Fruit fly (Drosophila melanogaster) Kc167 (cell line): ENCODE measurements around the gene nrv2.

Source experiments
- Myc ChIP-seq: fragments of >200 bp; optimal IDR thresholded peaks from 2 replicates; lab custom pipeline; 2017; ENCODE audit warnings: missing external identifiers
- Sin3A ChIP-seq: fragments of >200 bp; optimal IDR thresholded peaks from 2 replicates; lab custom pipeline; 2018; ENCODE audit warnings: missing external identifiers
- h ChIP-seq: fragments of >200 bp; optimal IDR thresholded peaks from 3 replicates; lab custom pipeline; 2018; ENCODE audit warnings: missing external identifiers
- insv ChIP-seq: fragments of >200 bp; optimal IDR thresholded peaks from 3 replicates; lab custom pipeline; 2018; ENCODE audit warnings: missing external identifiers
- psq ChIP-seq: fragments of >200 bp; optimal IDR thresholded peaks from 2 replicates; lab custom pipeline; 2017; ENCODE audit warnings: missing external identifiers
- ttk ChIP-seq: sonication (Bioruptor generic); optimal IDR thresholded peaks from 2 replicates; lab custom pipeline; 2017; ENCODE audit warnings: missing external identifiers

The nrv2 gene

DNA sequence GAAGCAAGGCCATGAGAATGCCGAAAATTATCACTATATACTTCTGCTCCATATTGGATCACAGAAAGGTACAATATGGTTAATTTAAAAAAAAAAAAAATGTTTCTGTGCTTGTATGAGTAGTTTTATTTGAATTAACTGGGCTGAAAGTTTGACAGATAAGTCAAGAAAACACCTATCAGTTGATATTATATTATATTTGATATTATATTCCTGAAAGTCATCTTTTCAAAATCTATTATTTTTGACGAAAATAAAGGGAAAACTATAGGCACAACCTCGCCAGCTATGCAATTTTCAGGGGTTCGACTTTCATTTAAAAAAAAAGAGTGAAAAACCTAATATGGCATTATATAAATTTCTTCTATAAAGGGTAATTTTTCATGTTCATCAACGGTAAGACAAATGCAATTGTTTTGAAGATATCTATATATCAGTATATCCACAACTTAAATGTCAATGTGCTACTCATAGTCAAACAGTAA, at the start of gene nrv2, which contains the start of gene CG43610:
TSS of gene nrv2 (minus strand) at position 101 of the 485 bp plus-strand sequence.
TSS of gene CG43610 (plus strand) at position 435 of the 485 bp plus-strand sequence.
- TF ChIP-seq ttk (lab: Kevin White, UChicago) (no peak), Sin3A (no peak), h (lab: Kevin White, UChicago) (no peak), psq (lab: Kevin White, UChicago) (no peak), insv (lab: Kevin White, UChicago) (no peak), Myc (lab: Kevin White, UChicago) (no peak)

DNA sequence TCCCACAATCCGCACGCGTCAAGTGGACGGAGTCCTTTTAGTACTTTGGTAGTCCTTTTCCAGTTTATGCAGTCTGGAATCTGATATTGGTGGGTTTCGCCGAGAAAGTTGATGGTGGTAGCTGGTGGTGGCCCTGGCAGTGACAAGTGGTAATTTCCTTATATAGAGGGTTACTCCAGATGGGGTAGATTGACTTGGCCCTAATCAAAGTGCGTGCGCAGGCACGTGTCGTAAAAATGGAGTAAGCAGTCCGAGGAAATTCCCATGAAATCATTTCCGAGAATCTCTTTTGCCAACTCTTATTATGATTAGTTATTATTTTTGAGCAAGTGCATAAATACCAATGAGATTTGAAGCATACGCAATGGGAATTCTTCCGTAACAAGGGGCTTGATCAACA, 44.8 kb upstream of the nrv2 start:
- no peak for TF ChIP-seq insv (lab: Kevin White, UChicago)
- TF ChIP-seq Myc (lab: Kevin White, UChicago), result no peak
- no peak for TF ChIP-seq h (lab: Kevin White, UChicago)
- no peak for TF ChIP-seq Sin3A
- TF ChIP-seq ttk (lab: Kevin White, UChicago), result no peak
- TF ChIP-seq psq (lab: Kevin White, UChicago), result no peak

DNA sequence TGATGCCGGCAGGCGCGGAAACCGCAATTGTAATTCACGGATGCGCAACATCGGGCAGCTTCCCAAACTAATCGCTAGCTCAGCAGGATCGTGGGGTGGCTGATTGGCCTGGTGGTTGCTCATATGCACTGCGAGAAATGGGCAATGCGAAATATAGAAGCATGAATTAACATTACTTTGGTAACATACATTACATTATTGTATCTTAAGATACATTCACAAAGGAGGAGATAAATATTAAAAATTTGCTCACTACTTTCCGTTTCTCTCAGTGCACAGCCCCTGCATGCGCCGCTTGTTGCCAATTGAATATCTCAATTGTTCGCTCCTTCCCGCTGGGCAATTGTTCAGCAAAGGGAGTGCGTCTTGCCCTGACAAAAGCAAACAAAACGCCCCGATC, 42.7 kb upstream of the nrv2 start:
- no peak for TF ChIP-seq h (lab: Kevin White, UChicago)
- TF ChIP-seq ttk (lab: Kevin White, UChicago), result no peak
- no peak for TF ChIP-seq insv (lab: Kevin White, UChicago)
- no peak for TF ChIP-seq psq (lab: Kevin White, UChicago)
- TF ChIP-seq Myc (lab: Kevin White, UChicago), result no peak
- no peak for TF ChIP-seq Sin3A

DNA sequence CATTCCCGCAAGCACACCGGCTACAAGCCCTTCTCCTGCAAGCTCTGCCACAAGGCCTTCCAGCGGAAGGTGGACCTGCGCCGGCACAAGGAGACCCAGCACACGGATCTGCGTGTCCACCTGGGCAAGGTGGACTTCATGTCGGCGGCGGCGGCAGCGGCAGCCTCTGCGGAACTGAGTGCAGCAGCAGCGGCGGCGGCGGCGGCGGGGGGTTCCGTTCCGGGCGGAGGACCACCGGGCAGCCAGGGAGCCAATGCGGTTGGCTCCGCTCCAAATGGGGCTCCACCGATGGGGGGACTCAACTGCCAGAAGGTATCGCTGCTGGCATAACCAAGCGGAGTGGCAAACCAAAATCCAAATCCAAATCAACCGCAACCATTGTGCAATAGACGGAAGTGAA, 39.2 kb upstream of the nrv2 start:
- TF ChIP-seq Sin3A (no peak), h (lab: Kevin White, UChicago) (no peak), insv (lab: Kevin White, UChicago) (no peak), ttk (lab: Kevin White, UChicago) (no peak), Myc (lab: Kevin White, UChicago) (no peak), psq (lab: Kevin White, UChicago) (no peak)

dm6 chr2L:6836114-6836513, 37.5 kb upstream of the nrv2 start:
- TF ChIP-seq insv (lab: Kevin White, UChicago) (no peak), h (lab: Kevin White, UChicago) (no peak), Myc (lab: Kevin White, UChicago) (no peak), ttk (lab: Kevin White, UChicago) (no peak), psq (lab: Kevin White, UChicago) (no peak), Sin3A (no peak)

DNA sequence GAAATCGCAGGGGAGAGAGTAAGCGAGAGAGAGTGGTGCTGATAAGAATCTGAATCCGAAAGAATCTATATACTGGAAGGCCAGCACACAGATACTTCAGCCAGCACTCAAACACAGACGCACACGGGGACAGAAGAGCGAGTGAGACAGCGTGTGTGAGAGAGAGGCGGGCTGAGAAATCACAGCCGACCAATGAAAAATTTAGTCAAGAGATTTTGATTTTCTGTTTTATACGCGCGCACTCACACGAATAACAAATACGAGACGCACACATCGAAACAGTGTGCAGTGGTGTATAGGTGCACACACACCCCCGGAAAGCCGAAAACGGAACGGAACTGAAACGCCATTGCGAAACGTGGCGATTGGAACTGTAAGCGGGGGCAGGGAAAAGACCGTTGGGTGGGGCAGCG, 35.0 kb upstream of the nrv2 start:
- TF ChIP-seq psq (lab: Kevin White, UChicago) (no peak), Sin3A (no peak), Myc (lab: Kevin White, UChicago) (no peak), h (lab: Kevin White, UChicago) (no peak), insv (lab: Kevin White, UChicago) (no peak), ttk (lab: Kevin White, UChicago) (no peak)

- TF ChIP-seq h (lab: Kevin White, UChicago), result no peak
- no peak for TF ChIP-seq insv (lab: Kevin White, UChicago)
- TF ChIP-seq psq (lab: Kevin White, UChicago), result no peak
- TF ChIP-seq Myc (lab: Kevin White, UChicago), result no peak
- no peak for TF ChIP-seq ttk (lab: Kevin White, UChicago)
- TF ChIP-seq Sin3A, result no peak
These were observed 31.6 kb upstream of the nrv2 start for dm6 chr2L:6830264-6830729.

dm6 chr2L:6827558-6828122, 29.0 kb upstream of the nrv2 start:
- TF ChIP-seq psq (lab: Kevin White, UChicago) (no peak), Myc (lab: Kevin White, UChicago) (no peak), Sin3A (no peak), ttk (lab: Kevin White, UChicago) (no peak), insv (lab: Kevin White, UChicago) (no peak), h (lab: Kevin White, UChicago) (no peak)

DNA sequence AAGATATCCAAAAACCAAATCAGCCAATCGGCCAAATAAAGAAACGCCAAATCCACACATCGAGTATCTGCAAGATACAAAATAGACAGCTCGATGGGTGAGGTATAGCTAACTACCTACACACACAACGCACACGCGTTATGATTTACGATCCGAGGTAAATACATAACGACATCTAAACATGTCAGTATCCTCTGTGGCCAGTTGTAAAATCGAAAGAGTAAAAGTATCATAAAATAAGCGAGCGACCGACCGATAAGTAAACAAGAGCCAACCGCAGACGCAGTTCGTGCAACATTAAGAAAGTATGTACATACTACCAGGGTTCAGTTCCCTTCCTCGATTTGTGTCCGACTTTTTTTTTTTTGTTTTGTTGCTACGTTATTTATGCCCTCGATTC, 27.6 kb upstream of the nrv2 start:
- no peak for TF ChIP-seq insv (lab: Kevin White, UChicago)

DNA sequence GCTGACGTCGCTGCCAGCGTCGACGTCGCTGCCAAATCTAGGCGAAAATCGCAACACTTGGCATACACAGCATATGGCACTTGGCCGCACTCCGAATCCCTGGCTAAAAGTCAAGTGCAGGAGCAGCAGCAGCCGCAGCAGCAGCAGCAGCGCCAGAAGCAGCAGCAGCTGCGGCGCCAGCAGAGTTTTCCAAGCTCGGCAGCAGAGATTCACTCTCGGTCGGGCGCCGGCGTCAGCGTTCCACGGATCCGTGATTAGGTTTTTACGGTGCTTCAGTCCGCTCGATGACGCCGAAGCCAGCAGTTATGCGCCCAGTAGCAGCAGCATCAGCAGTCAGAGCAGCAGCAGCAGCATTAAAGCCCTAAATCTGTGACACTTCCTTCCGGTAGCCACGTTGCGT, 23.4 kb upstream of the nrv2 start:
- TF ChIP-seq Sin3A, result no peak
- no peak for TF ChIP-seq insv (lab: Kevin White, UChicago)

DNA sequence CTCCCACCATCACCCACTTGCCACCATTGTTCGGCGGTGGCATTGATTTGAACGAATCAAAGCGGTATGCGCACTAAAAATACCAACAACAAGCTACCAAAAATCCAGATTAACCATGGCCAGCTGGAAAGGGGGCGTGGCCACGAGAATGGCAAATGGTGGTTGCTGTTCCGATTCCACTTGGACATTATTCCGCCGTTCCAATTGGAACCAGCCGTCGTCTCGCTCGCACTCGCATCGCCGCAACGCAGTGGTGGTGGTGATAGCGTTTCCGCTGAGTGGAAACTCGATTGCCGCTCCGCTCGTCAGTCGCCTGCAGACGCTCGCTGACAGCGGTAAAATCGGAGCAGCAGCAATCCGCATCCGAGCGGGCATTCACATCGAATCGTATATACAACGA, 23.0 kb upstream of the nrv2 start, which contains the start of gene sens-2:
TSS of gene sens-2 (plus strand) at position 304 of the 400 bp plus-strand sequence.
- TF ChIP-seq Myc (lab: Kevin White, UChicago), result no peak
- TF ChIP-seq Sin3A, result no peak
- TF ChIP-seq ttk (lab: Kevin White, UChicago), result no peak
- TF ChIP-seq psq (lab: Kevin White, UChicago), result no peak
- TF ChIP-seq h (lab: Kevin White, UChicago), result no peak
- no peak for TF ChIP-seq insv (lab: Kevin White, UChicago)

DNA sequence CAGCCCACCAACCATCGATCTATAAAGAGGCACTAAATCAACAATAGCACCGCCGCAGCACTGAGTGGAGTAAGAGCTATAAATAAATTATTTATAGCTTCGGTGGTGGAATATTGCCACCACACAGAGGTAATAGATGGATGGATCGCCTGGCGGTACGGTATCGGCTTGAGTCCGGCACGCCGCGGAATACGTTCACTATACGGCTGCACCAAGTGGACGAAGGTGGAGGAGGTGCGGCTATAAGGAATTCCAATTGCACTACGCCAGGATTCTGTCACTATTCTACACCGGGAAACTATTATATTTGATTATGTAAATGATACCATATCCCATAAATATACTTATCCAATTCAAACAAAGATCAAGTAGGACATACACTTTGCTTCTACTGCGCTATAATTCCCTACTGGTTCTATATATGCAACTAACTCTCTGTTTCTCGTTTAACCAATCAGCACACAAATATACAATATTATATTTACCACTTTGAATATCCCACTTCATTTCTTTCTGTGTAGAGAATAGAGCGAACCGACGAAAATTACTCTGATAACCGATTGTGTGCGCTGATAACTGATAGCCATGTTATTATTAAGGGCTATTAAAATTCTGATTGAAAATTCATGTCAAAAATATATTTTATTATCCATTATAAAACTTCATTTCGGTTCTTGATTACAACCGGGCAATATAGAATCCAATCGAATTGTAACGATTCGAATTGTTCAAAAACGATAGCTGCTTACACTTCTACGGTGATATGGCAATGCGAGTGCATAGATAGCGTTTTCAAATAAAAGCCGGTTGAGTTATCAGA, 20.8 kb upstream of the nrv2 start:
- TF ChIP-seq Myc (lab: Kevin White, UChicago) (no peak), ttk (lab: Kevin White, UChicago) (no peak), psq (lab: Kevin White, UChicago) (no peak), insv (lab: Kevin White, UChicago) (no peak)
